Fruit fly (Drosophila melanogaster) whole organism, pupa: ENCODE results near the gene CG42586.
"Not testable (repeated sequence)": the region's sequence is repeated elsewhere in the genome, so short reads cannot be mapped to it uniquely, and the experiment has no call there.

Experiments used
- CG10348 ChIP-seq: fragments of 200-800 bp; sonication (Bioruptor generic); IDR thresholded peaks from 2 replicates; pipeline ENCODE4 v1.3.6; 2022; ENCODE audit warnings: missing biosample characterization, missing genetic modification characterization
- CG12605 ChIP-seq: fragments of 200-800 bp; sonication (Bioruptor generic); IDR thresholded peaks from 2 replicates; pipeline ENCODE4 v1.3.6; 2022; ENCODE audit warnings: missing biosample characterization, missing genetic modification characterization
- CG13204 ChIP-seq: fragments of 200-800 bp; sonication (Bioruptor generic); optimal IDR thresholded peaks from 2 replicates; lab custom pipeline; 2018; ENCODE audit warnings: missing biosample characterization, mild to moderate bottlenecking, missing genetic modification characterization, moderate library complexity
- CG14655 ChIP-seq: fragments of 200-800 bp; sonication (Bioruptor generic); optimal IDR thresholded peaks from 3 replicates; lab custom pipeline; 2017; ENCODE audit warnings: mild to moderate bottlenecking, missing biosample characterization, missing genetic modification reagents, missing genetic modification characterization
- CG15710 ChIP-seq: fragments of 200-800 bp; sonication (Bioruptor generic); optimal IDR thresholded peaks from 2 replicates; lab custom pipeline; 2018; ENCODE audit warnings: missing biosample characterization, mild to moderate bottlenecking, missing genetic modification characterization, moderate library complexity
- CG17806 ChIP-seq: fragments of 200-800 bp; sonication (Bioruptor generic); optimal IDR thresholded peaks from 2 replicates; lab custom pipeline; 2018; ENCODE audit warnings: missing biosample characterization, mild to moderate bottlenecking, missing genetic modification characterization, moderate library complexity
- CG32121 ChIP-seq: fragments of 200-800 bp; sonication (Bioruptor generic); IDR thresholded peaks from 2 replicates; pipeline ENCODE4 v1.3.6; 2022; ENCODE audit warnings: missing biosample characterization, missing genetic modification characterization
- CG34367 ChIP-seq: fragments of 200-800 bp; sonication (Bioruptor generic); optimal IDR thresholded peaks from 2 replicates; lab custom pipeline; 2018; ENCODE audit warnings: missing biosample characterization, mild to moderate bottlenecking, missing genetic modification characterization
- CG4496 ChIP-seq: fragments of 200-800 bp; sonication (Bioruptor generic); IDR thresholded peaks from 3 replicates; pipeline ENCODE4 v1.3.6; 2022; ENCODE audit warnings: missing biosample characterization, missing genetic modification characterization
- CG8159 ChIP-seq: fragments of 200-800 bp; sonication (Bioruptor generic); optimal IDR thresholded peaks from 3 replicates; lab custom pipeline; 2018; ENCODE audit warnings: missing biosample characterization, mild to moderate bottlenecking, missing genetic modification characterization, moderate library complexity
- CG8301 ChIP-seq: fragments of 200-800 bp; sonication (Bioruptor generic); optimal IDR thresholded peaks from 2 replicates; lab custom pipeline; 2018; ENCODE audit warnings: missing biosample characterization, mild to moderate bottlenecking, missing genetic modification characterization
- CG9948 ChIP-seq: fragments of 200-800 bp; sonication (Bioruptor generic); optimal IDR thresholded peaks from 2 replicates; lab custom pipeline; 2018; ENCODE audit warnings: missing biosample characterization, mild to moderate bottlenecking, missing genetic modification characterization, moderate library complexity
- D1 ChIP-seq: fragments of 200-800 bp; sonication (Bioruptor generic); optimal IDR thresholded peaks from 2 replicates; lab custom pipeline; 2018; ENCODE audit warnings: missing biosample characterization, mild to moderate bottlenecking, missing genetic modification characterization, moderate library complexity
- EcR ChIP-seq: fragments of 200-800 bp; sonication (Bioruptor generic); optimal IDR thresholded peaks from 3 replicates; lab custom pipeline; 2019; ENCODE audit warnings: missing biosample characterization, missing genetic modification characterization, mild to moderate bottlenecking, moderate library complexity, missing genetic modification reagents
- Ets98B ChIP-seq: fragments of 200-800 bp; sonication (Bioruptor generic); IDR thresholded peaks from 2 replicates; pipeline ENCODE4 v1.3.6; 2022; ENCODE audit warnings: missing biosample characterization, missing genetic modification characterization
- Pif1A ChIP-seq: fragments of 200-800 bp; sonication (Bioruptor generic); optimal IDR thresholded peaks from 3 replicates; lab custom pipeline; 2016; ENCODE audit warnings: missing biosample characterization, missing genetic modification characterization
- Pif1B ChIP-seq: fragments of 200-800 bp; sonication (Bioruptor generic); optimal IDR thresholded peaks from 3 replicates; lab custom pipeline; 2016; ENCODE audit warnings: missing biosample characterization, missing genetic modification characterization
- Snoo ChIP-seq: fragments of 200-800 bp; sonication (Bioruptor generic); optimal IDR thresholded peaks from 3 replicates; lab custom pipeline; 2017; ENCODE audit warnings: missing biosample characterization, mild to moderate bottlenecking, missing genetic modification characterization, inconsistent platforms
- fd96Ca ChIP-seq: fragments of 200-800 bp; sonication (Bioruptor generic); IDR thresholded peaks from 3 replicates; pipeline ENCODE4 v1.3.6; 2022; ENCODE audit warnings: missing biosample characterization, missing genetic modification characterization
- gl ChIP-seq: fragments of 200-800 bp; sonication (Bioruptor generic); optimal IDR thresholded peaks from 2 replicates; lab custom pipeline; 2018; ENCODE audit warnings: missing biosample characterization, mild to moderate bottlenecking, missing genetic modification characterization
- rn ChIP-seq: fragments of 200-800 bp; sonication (Bioruptor generic); IDR thresholded peaks from 2 replicates; pipeline ENCODE4 v1.3.6; 2022; ENCODE audit warnings: missing biosample characterization, missing genetic modification characterization

CG42586 gene

DNA sequence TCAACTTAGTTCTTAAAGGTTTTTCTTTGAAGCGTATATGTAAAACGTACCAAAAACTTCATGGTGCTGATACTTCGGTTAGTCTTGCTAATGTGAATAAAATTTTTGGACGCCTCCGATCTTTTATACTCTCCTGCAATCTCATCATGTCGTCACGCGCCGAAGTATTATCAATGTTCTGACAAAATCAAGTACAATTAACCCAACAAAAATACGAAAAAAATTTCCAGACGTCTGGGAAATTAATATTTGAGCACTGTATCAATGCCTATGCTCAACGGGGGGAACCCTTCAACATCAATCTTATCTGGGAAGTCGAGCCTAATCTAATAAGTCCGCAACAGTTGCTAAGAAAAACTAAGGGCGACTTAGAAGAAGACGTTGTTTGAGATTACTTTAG, 4.0 kb downstream of the CG42586 start, which contains the start of gene CG31775:
TSS of gene CG31775 (minus strand) at position 101 of the 400 bp plus-strand sequence.
- TF ChIP-seq CG34367; CG15710 (tag; lab: Kevin White, UChicago); gl (tag; lab: Kevin White, UChicago): not testable (repeated sequence)
- TF ChIP-seq, all 21 proteins: peak for 0; not testable (repeated sequence) for 21

DNA sequence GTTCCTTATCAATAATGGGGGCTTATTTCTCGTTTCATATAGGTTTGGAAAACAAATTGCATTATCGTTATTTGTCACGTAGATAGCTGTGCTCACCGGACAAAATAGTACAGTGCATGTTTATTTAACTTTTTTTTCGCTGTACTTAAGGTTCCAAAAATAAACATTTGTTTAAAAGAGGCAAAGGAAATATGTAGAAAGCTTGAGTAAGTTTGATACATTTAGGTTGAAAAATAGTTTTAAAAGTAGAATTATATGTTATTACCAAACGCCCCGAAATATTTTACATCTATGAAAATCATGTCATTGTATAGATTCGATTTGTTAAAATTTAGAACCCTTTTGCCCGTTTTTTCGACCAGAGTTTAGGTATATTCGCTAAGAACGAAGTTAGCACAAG, 6.1 kb downstream of the CG42586 start, which contains the start of gene CG31835:
TSS of gene CG31835 (plus strand) at position 301 of the 400 bp plus-strand sequence.
- not testable (repeated sequence) for TF ChIP-seq gl (tag; lab: Kevin White, UChicago); D1 (tag; lab: Kevin White, UChicago); CG32121
- TF ChIP-seq, all 21 proteins: peak for 0; not testable (repeated sequence) for 21

DNA sequence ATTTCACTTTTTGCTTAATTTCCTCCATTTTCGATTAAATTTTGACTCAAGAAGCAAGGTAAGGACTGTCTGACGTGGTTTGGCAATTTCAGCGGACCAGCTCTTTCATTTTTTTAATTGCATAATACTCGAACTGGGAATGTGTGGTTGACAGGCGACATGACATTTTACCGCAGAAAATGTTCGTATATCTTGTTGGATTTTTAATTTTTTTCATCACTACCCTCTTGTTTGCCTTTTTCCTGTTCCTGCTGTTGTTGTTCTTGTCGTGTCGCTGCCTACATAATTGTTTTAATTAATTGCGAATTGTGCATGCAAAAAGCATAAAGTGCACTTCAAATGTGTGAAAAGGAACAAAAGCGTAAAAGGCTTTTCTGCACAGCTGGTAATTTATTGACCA, 11.6 kb downstream of the CG42586 start, which contains the start of gene CG42685:
TSS of gene CG42685 (minus strand) at position 101 of the 400 bp plus-strand sequence.
- TF ChIP-seq CG13204 (GFP tag; lab: Kevin White, UChicago) (no peak), D1 (tag; lab: Kevin White, UChicago) (no peak), CG8301 (tag; lab: Kevin White, UChicago) (no peak), CG14655 (GFP tag; lab: Kevin White, UChicago) (no peak), Snoo (tag; lab: Kevin White, UChicago) (no peak), CG10348 (GFP tag; lab: Robert Waterston, UW) (no peak), Ets98B (no peak), CG32121 (no peak), gl (tag; lab: Kevin White, UChicago) (no peak), CG17806 (tag; lab: Kevin White, UChicago) (no peak), CG12605 (no peak), CG4496 (GFP tag; lab: Robert Waterston, UW) (no peak)

DNA sequence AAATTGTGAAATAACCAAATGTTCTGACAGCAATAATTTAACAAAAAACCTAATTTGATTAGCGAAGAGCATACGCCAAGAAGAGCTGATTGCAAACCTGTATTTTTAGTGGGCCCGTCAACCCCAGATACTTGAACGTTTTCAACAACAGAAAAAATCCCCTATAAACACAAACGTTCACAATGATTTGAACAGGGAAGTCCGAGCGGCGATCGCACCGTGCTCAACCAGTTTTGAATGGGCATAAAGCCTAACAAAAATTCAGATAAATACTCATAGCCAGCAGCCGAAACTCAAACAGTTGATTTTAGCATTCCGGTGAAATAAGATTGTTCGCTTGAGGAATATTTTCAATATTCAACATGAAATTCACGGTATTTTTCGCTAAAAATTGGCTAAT, 28.2 kb downstream of the CG42586 start, which contains the start of gene CG34165:
TSS of gene CG34165 (plus strand) at position 284 of the 400 bp plus-strand sequence.
- no peak for TF ChIP-seq CG13204 (GFP tag; lab: Kevin White, UChicago)
- TF ChIP-seq CG17806 (tag; lab: Kevin White, UChicago) = no peak
- peak; percentile 44; the same call in 1 of the 3 replicates for TF ChIP-seq CG4496 (GFP tag; lab: Robert Waterston, UW)

DNA sequence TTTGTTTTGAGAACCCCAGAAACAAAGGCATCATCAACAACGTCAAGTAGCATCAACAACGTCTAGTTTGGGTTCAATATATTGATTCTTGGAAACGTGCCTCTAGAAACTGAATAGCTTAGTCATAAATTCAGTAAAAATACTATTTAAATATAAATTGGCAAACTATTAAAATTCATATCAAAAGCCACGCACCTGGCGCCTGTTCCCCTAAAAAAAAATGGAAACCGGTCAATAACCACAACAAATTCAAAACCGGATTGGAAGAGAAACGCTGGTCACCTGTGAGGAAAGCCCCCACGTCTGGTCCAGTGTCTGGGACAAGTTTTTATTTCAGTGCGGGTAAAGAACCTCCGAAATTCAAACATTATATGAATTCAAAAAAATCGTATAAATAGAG, 29.4 kb downstream of the CG42586 start, which contains the start of gene CG15282:
TSS of gene CG15282 (plus strand) at position 227 of the 400 bp plus-strand sequence.
- TF ChIP-seq Snoo (tag; lab: Kevin White, UChicago) = peak; percentile 54
- no peak for TF ChIP-seq CG15710 (tag; lab: Kevin White, UChicago)

DNA sequence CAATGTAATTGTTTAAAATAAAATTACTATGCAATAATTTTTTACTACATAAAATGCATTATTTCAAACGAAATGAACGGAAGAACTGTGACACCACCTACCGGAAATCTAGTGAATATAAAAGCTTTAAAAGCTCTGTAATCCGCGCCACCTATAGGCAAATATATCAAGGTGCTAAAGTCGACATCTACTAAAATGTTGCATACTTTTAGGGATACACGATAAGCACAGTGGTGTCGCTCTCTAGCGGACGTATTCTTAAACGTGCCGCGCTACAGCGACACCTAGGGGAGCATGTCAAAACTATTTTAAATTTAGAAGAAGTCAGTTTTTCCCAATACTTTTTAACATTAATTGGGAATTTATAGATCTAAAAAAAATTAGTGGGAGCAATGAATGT, 35.4 kb downstream of the CG42586 start:
- no peak for TF ChIP-seq CG13204 (GFP tag; lab: Kevin White, UChicago)
- peak; percentile 77; the same call in 2 of the 3 replicates for TF ChIP-seq CG4496 (GFP tag; lab: Robert Waterston, UW)
- TF ChIP-seq fd96Ca (GFP tag; lab: Robert Waterston, UW) = no peak
- TF ChIP-seq Pif1A (GFP tag; lab: Kevin White, UChicago) = no peak
- no peak for TF ChIP-seq Ets98B
- TF ChIP-seq CG15710 (tag; lab: Kevin White, UChicago) = no peak
- no peak for TF ChIP-seq CG8301 (tag; lab: Kevin White, UChicago)
- no peak for TF ChIP-seq CG12605
- no peak for TF ChIP-seq CG8159
- no peak for TF ChIP-seq EcR (GFP tag; lab: Kevin White, UChicago)
- TF ChIP-seq CG14655 (GFP tag; lab: Kevin White, UChicago) = no peak
- no peak for TF ChIP-seq CG9948 (tag; lab: Kevin White, UChicago)
- TF ChIP-seq Snoo (tag; lab: Kevin White, UChicago) = peak; percentile 47
- no peak for TF ChIP-seq Pif1B
- TF ChIP-seq rn (GFP tag; lab: Robert Waterston, UW) = 0 out of 2 replicates have a peak, but pooled peaks have one; percentile 22
- TF ChIP-seq CG17806 (tag; lab: Kevin White, UChicago) = no peak
- TF ChIP-seq D1 (tag; lab: Kevin White, UChicago) = peak; percentile 82

DNA sequence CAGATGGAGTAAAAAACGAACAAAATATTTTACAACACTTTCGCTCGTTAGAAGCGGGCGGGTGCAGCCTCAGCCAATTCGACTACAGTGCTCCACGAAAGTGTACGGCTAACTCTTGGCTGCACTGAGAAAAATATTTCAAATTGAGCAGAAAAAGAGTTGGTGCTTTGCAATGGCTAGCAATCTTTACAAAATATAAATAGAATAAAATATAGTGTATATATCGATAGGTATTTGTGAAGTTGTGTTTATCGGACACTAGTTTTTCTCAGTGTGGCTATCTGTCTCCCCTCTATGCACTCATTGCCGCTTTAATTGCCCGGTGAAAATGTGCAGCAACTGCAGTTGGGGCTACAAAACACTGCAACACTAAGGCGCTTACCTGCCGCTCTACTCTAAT, 40.1 kb downstream of the CG42586 start:
- TF ChIP-seq CG12605 (peak; percentile 65), CG10348 (GFP tag; lab: Robert Waterston, UW) (peak; percentile 60), Pif1A (GFP tag; lab: Kevin White, UChicago) (peak; percentile 55), Pif1B (no peak)
